Worm (Caenorhabditis elegans): Measurements from ENCODE around the gene ZK418.11.

Gene ZK418.11

ce11 chrIII:7080689-7081088, 19.4 kb upstream of the ZK418.11 start, which contains the start of gene ZK418.7:
ZK418.7 (minus strand) TSS chrIII:7080789.
- no peak for TF ChIP-seq vab-15 (tag; optimal IDR thresholded peaks at IDR 0.05)

DNA sequence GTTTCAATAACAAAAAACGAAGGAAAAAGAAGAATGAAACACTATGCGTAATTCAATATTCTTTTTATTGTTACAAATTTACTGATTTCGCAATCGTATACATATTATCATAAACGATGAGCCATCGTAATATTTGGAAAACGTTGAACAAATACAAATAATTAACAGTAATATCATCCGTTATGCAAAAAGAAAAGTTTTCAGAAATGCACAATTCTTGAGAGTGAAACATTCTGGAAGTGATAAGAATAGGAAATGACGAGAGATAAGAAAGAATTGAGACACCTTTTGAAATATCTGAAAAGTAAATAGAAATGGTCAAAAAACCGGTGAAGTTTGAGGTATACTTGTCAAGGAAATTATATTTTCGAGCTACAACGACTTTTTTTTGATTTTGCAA, 18.6 kb upstream of the ZK418.11 start:
- no peak for TF ChIP-seq sox-4 (tag; optimal IDR thresholded peaks at IDR 0.05)
- TF ChIP-seq lin-35 (GFP tag; optimal IDR thresholded peaks at IDR 0.05) = peak in 1 of 2 experiments; percentile 8
- peak; percentile 41 for TF ChIP-seq elt-2 (tag; optimal IDR thresholded peaks at IDR 0.05)

ce11 chrIII:7083106-7083505, 17.0 kb upstream of the ZK418.11 start:
- TF ChIP-seq swsn-7 (tag; optimal IDR thresholded peaks at IDR 0.05) (no peak), nhr-85 (tag) (no peak), efl-1 (optimal IDR thresholded peaks at IDR 0.05) (peak in 1 of 2 experiments; percentile 42), efl-1 (GFP tag; optimal IDR thresholded peaks at IDR 0.05 in 1 of 2) (peak; percentile 9 to 93), dpl-1 (GFP tag; optimal IDR thresholded peaks at IDR 0.05) (peak in 1 of 3 experiments; percentile 19), lin-15B (tag; optimal IDR thresholded peaks at IDR 0.05) (no peak), ces-1 (GFP tag; optimal IDR thresholded peaks at IDR 0.05) (no peak), fos-1 (tag; optimal IDR thresholded peaks at IDR 0.05) (no peak), efl-3 (GFP tag; optimal IDR thresholded peaks at IDR 0.05) (no peak), Y116A8C.19 (tag; optimal IDR thresholded peaks at IDR 0.05; ENCODE audit: borderline replicate concordance) (no peak)

- no peak for TF ChIP-seq fkh-4 (tag; optimal IDR thresholded peaks at IDR 0.05; ENCODE audit: borderline replicate concordance)
- TF ChIP-seq xbp-1 (tag; optimal IDR thresholded peaks at IDR 0.05) = no peak
- no peak for TF ChIP-seq dsc-1 (tag; optimal IDR thresholded peaks at IDR 0.05)
- no peak for TF ChIP-seq fkh-10 (GFP tag; optimal IDR thresholded peaks at IDR 0.05)
- no peak for TF ChIP-seq ets-5 (GFP tag; IDR thresholded peaks at IDR 0.05)
- TF ChIP-seq ceh-8 (GFP tag; optimal IDR thresholded peaks at IDR 0.05) = no peak
- TF ChIP-seq unc-86 (tag; optimal IDR thresholded peaks at IDR 0.05) = no peak
- TF ChIP-seq unc-130 (tag; optimal IDR thresholded peaks at IDR 0.05) = no peak
- no peak for TF ChIP-seq tlp-1 (tag; optimal IDR thresholded peaks at IDR 0.05)
- no peak for TF ChIP-seq hlh-4 (tag; optimal IDR thresholded peaks at IDR 0.05)
- TF ChIP-seq zip-4 (GFP tag; optimal IDR thresholded peaks at IDR 0.05) = no peak
- no peak for TF ChIP-seq alr-1 (tag; optimal IDR thresholded peaks at IDR 0.05; ENCODE audit: borderline replicate concordance)
- no peak for TF ChIP-seq lin-14 (GFP tag; optimal IDR thresholded peaks at IDR 0.05)
- peak; percentile 10 to 91 for TF ChIP-seq efl-1 (optimal IDR thresholded peaks at IDR 0.05)
- TF ChIP-seq efl-1 (GFP tag; optimal IDR thresholded peaks at IDR 0.05 in 1 of 2) = peak in 1 of 2 experiments; percentile 12
- TF ChIP-seq fos-1 (tag; optimal IDR thresholded peaks at IDR 0.05) = no peak
- peak in 1 of 3 experiments; percentile 44 for TF ChIP-seq dpl-1 (GFP tag; optimal IDR thresholded peaks at IDR 0.05)
These were observed 15.2 kb upstream of the ZK418.11 start, which contains the start of gene tofu-7 for ce11 chrIII:7084908-7085307. tofu-7 (minus strand) TSS chrIII:7085018.

- no peak for TF ChIP-seq nhr-237 (tag; optimal IDR thresholded peaks at IDR 0.05)
- no peak for TF ChIP-seq nhr-20 (tag; optimal IDR thresholded peaks at IDR 0.05)
- TF ChIP-seq snu-23 (GFP tag; optimal IDR thresholded peaks at IDR 0.05) = no peak
- TF ChIP-seq zip-4 (GFP tag; optimal IDR thresholded peaks at IDR 0.05) = no peak
- TF ChIP-seq lir-3 (tag; optimal IDR thresholded peaks at IDR 0.05; ENCODE audit: poor library complexity) = no peak
- TF ChIP-seq fkh-10 (GFP tag; optimal IDR thresholded peaks at IDR 0.05) = no peak
- no peak for TF ChIP-seq fos-1 (tag; optimal IDR thresholded peaks at IDR 0.05)
- no peak for TF ChIP-seq F16B12.6 (tag; optimal IDR thresholded peaks at IDR 0.05)
- no peak for TF ChIP-seq xbp-1 (tag; optimal IDR thresholded peaks at IDR 0.05)
- no peak for TF ChIP-seq hpl-2 (GFP tag; optimal IDR thresholded peaks at IDR 0.05)
- no peak for TF ChIP-seq elt-3 (tag; optimal IDR thresholded peaks at IDR 0.05)
- peak in 1 of 2 experiments; percentile 13 for TF ChIP-seq efl-1 (optimal IDR thresholded peaks at IDR 0.05)
- TF ChIP-seq efl-1 (GFP tag; optimal IDR thresholded peaks at IDR 0.05 in 1 of 2) = peak in 1 of 2 experiments; percentile 91
- no peak for TF ChIP-seq ets-5 (GFP tag; IDR thresholded peaks at IDR 0.05)
- TF ChIP-seq zag-1 (tag; optimal IDR thresholded peaks at IDR 0.05) = no peak
- no peak for TF ChIP-seq ceh-8 (GFP tag; optimal IDR thresholded peaks at IDR 0.05)
- TF ChIP-seq nhr-77 (tag; optimal IDR thresholded peaks at IDR 0.05) = no peak
- no peak for TF ChIP-seq ceh-90 (tag; optimal IDR thresholded peaks at IDR 0.05)
- peak in 1 of 2 experiments; percentile 32 for TF ChIP-seq lin-35 (GFP tag; optimal IDR thresholded peaks at IDR 0.05)
These were observed 12.9 kb upstream of the ZK418.11 start for ce11 chrIII:7087180-7087579.
